ENCODE assay signal across 1 fruit fly cellular context in genomic region chr3L:3785002-3785661, dm6.
A peak's percentile ranks its signal among the peaks of the same experiment; 100 is the strongest.
TF ChIP-seq lines count a peak whose summit lies in the region.

No protein-coding gene starts in this region.

TF ChIP-seq in whole organism, embryonic, 481 proteins besides CTCF, POLR2A, EP300 and RAD21 (continued from another document and continues in another):
- TF ChIP-seq Sry-δ (GFP tag; optimal IDR thresholded peaks at IDR 0.05; lab: Kevin White, UChicago) (peak; percentile 57), toy (GFP tag; IDR thresholded peaks at IDR 0.05; lab: Robert Waterston, UW) (peak; percentile 64; the same call in 1 of the 2 replicates), al (GFP tag; IDR thresholded peaks at IDR 0.05; lab: Robert Waterston, UW) (peak; percentile 88), mirr (GFP tag; optimal IDR thresholded peaks at IDR 0.05; lab: Kevin White, UChicago) (no peak), Hsf (GFP tag; optimal IDR thresholded peaks at IDR 0.05; lab: Kevin White, UChicago) (peak; percentile 95), CG10431 (GFP tag; optimal IDR thresholded peaks at IDR 0.05; lab: Kevin White, UChicago) (no peak), CG10366 (GFP tag; IDR thresholded peaks at IDR 0.05; lab: Robert Waterston, UW) (peak; percentile 96), wor (GFP tag; IDR thresholded peaks at IDR 0.05; lab: Robert Waterston, UW) (peak; percentile 94), CG10654 (GFP tag; optimal IDR thresholded peaks at IDR 0.05; lab: Kevin White, UChicago) (peak; percentile 88), crol (GFP tag; IDR thresholded peaks at IDR 0.05; lab: Robert Waterston, UW) (peak; percentile 80), ac (GFP tag; optimal IDR thresholded peaks at IDR 0.05; lab: Kevin White, UChicago) (peak; percentile 94), Nf-YA (GFP tag; IDR thresholded peaks at IDR 0.05; lab: Robert Waterston, UW) (peak; percentile 91), chn (GFP tag; optimal IDR thresholded peaks at IDR 0.05; lab: Kevin White, UChicago) (peak; percentile 98), CG34224 (GFP tag; IDR thresholded peaks at IDR 0.05; lab: Robert Waterston, UW; ENCODE audit: partially characterized antibody) (no peak), prd (optimal IDR thresholded peaks at IDR 0.05; lab: Kevin White, UChicago) (no peak), prd (GFP tag; IDR thresholded peaks at IDR 0.05; lab: Robert Waterston, UW) (peak; percentile 99), Oaz (GFP tag; IDR thresholded peaks at IDR 0.05; lab: Robert Waterston, UW) (peak; percentile 93), Fer1 (GFP tag; optimal IDR thresholded peaks at IDR 0.05; lab: Kevin White, UChicago) (peak; percentile 80), CG6689 (GFP tag; IDR thresholded peaks at IDR 0.05; lab: Robert Waterston, UW) (peak; percentile 97), CG1832 (GFP tag; optimal IDR thresholded peaks at IDR 0.05; lab: Kevin White, UChicago) (peak; percentile 80), CG2202 (tag; optimal IDR thresholded peaks at IDR 0.05; lab: Kevin White, UChicago) (peak; percentile 86), MESR4 (GFP tag; optimal IDR thresholded peaks at IDR 0.05; lab: Kevin White, UChicago) (peak; percentile 58), CG7357 (GFP tag; IDR thresholded peaks at IDR 0.05; lab: Robert Waterston, UW) (peak; percentile 90), Kr (GFP tag; optimal IDR thresholded peaks at IDR 0.05; lab: Kevin White, UChicago) (peak; percentile 70), ranshi (GFP tag; IDR thresholded peaks at IDR 0.05; lab: Robert Waterston, UW) (peak; percentile 95), Poxn (GFP tag; IDR thresholded peaks at IDR 0.05; lab: Robert Waterston, UW) (peak; percentile 78), Dad (GFP tag; optimal IDR thresholded peaks at IDR 0.05; lab: Kevin White, UChicago) (peak; percentile 90), C15 (GFP tag; IDR thresholded peaks at IDR 0.05; lab: Robert Waterston, UW) (peak; percentile 89), sqz (GFP tag; optimal IDR thresholded peaks at IDR 0.05; lab: Kevin White, UChicago) (peak; percentile 4), CG1603 (tag; optimal IDR thresholded peaks at IDR 0.05; lab: Kevin White, UChicago) (peak; percentile 98), bcd (GFP tag; optimal IDR thresholded peaks at IDR 0.05; lab: Kevin White, UChicago) (peak; percentile 91), bab2 (GFP tag; optimal IDR thresholded peaks at IDR 0.05; lab: Kevin White, UChicago) (peak; percentile 90), Nf-YC (tag; optimal IDR thresholded peaks at IDR 0.05; lab: Kevin White, UChicago) (no peak), CG8388 (GFP tag; optimal IDR thresholded peaks at IDR 0.05; lab: Kevin White, UChicago) (peak; percentile 91), CG6813 (GFP tag; optimal IDR thresholded peaks at IDR 0.05; lab: Kevin White, UChicago) (peak; percentile 87), nerfin-2 (GFP tag; IDR thresholded peaks at IDR 0.05; lab: Robert Waterston, UW; ENCODE audit: partially characterized antibody) (no peak), h (optimal IDR thresholded peaks at IDR 0.05; lab: Kevin White, UChicago) (no peak), sc (optimal IDR thresholded peaks at IDR 0.05; lab: Kevin White, UChicago) (no peak), sc (GFP tag; optimal IDR thresholded peaks at IDR 0.05; lab: Kevin White, UChicago) (peak; percentile 93), Deaf1 (tag; optimal IDR thresholded peaks at IDR 0.05; lab: Kevin White, UChicago) (peak; percentile 49), NFAT (GFP tag; IDR thresholded peaks at IDR 0.05; lab: Robert Waterston, UW) (peak; percentile 86), Hmr (GFP tag; optimal IDR thresholded peaks at IDR 0.05; lab: Kevin White, UChicago) (peak; percentile 93), CG7928 (GFP tag; optimal IDR thresholded peaks at IDR 0.05; lab: Kevin White, UChicago) (peak; percentile 39), dmrt99B (tag; optimal IDR thresholded peaks at IDR 0.05; lab: Kevin White, UChicago) (peak; percentile 94), CG3847 (GFP tag; IDR thresholded peaks at IDR 0.05; lab: Robert Waterston, UW) (peak; percentile 87), lov (optimal IDR thresholded peaks at IDR 0.05; lab: Kevin White, UChicago) (no peak), lov (GFP tag; IDR thresholded peaks at IDR 0.05; lab: Robert Waterston, UW) (peak; percentile 95), Antp (GFP tag; optimal IDR thresholded peaks at IDR 0.05; lab: Kevin White, UChicago) (peak; percentile 98), E2f1 (GFP tag; IDR thresholded peaks at IDR 0.05; lab: Robert Waterston, UW) (peak; percentile 96), ase (GFP tag; IDR thresholded peaks at IDR 0.05; lab: Robert Waterston, UW) (peak; percentile 97), CG7556 (GFP tag; optimal IDR thresholded peaks at IDR 0.05; lab: Kevin White, UChicago) (peak; percentile 91), ro (GFP tag; IDR thresholded peaks at IDR 0.05; lab: Robert Waterston, UW) (peak; percentile 89), NC2β (GFP tag; optimal IDR thresholded peaks at IDR 0.05; lab: Kevin White, UChicago) (peak; percentile 96), Hr39 (optimal IDR thresholded peaks at IDR 0.05; lab: Kevin White, UChicago) (no peak), Max (GFP tag; optimal IDR thresholded peaks at IDR 0.05; lab: Kevin White, UChicago) (peak; percentile 85), CG9932 (GFP tag; IDR thresholded peaks at IDR 0.05; lab: Robert Waterston, UW) (peak; percentile 76), sob (GFP tag; IDR thresholded peaks at IDR 0.05; lab: Robert Waterston, UW) (peak; percentile 94), gfzf (GFP tag; optimal IDR thresholded peaks at IDR 0.05; lab: Kevin White, UChicago) (no peak), CG6854 (GFP tag; optimal IDR thresholded peaks at IDR 0.05; lab: Kevin White, UChicago) (peak; percentile 68), Opbp (GFP tag; IDR thresholded peaks at IDR 0.05; lab: Robert Waterston, UW; ENCODE audit: partially characterized antibody) (peak; percentile 27; the same call in 2 of the 3 replicates), gce (GFP tag; IDR thresholded peaks at IDR 0.05; lab: Robert Waterston, UW) (peak; percentile 96), gcm2 (GFP tag; optimal IDR thresholded peaks at IDR 0.05; lab: Kevin White, UChicago) (peak; percentile 92), tup (GFP tag; optimal IDR thresholded peaks at IDR 0.05; lab: Kevin White, UChicago) (peak; percentile 88), CG5953 (GFP tag; IDR thresholded peaks at IDR 0.05; lab: Robert Waterston, UW) (peak; percentile 95), Hr51 (GFP tag; optimal IDR thresholded peaks at IDR 0.05; lab: Kevin White, UChicago) (peak; percentile 91 to 96), grn (GFP tag; optimal IDR thresholded peaks at IDR 0.05; lab: Kevin White, UChicago) (peak; percentile 56), CG7839 (tag; optimal IDR thresholded peaks at IDR 0.05; lab: Kevin White, UChicago) (peak; percentile 91), CG33213 (GFP tag; optimal IDR thresholded peaks at IDR 0.05; lab: Kevin White, UChicago) (peak; percentile 84), z (GFP tag; IDR thresholded peaks at IDR 0.05; lab: Robert Waterston, UW) (peak; percentile 67; the same call in 1 of the 3 replicates), da (GFP tag; optimal IDR thresholded peaks at IDR 0.05; lab: Kevin White, UChicago) (peak; percentile 97), CG9876 (GFP tag; optimal IDR thresholded peaks at IDR 0.05; lab: Kevin White, UChicago) (peak; percentile 92), jumu (GFP tag; optimal IDR thresholded peaks at IDR 0.05; lab: Kevin White, UChicago) (peak; percentile 96), lab (GFP tag; optimal IDR thresholded peaks at IDR 0.05; lab: Kevin White, UChicago) (peak; percentile 92), tll (GFP tag; optimal IDR thresholded peaks at IDR 0.05; lab: Kevin White, UChicago) (peak in 1 of 2 experiments; percentile 58), CG1529 (GFP tag; optimal IDR thresholded peaks at IDR 0.05; lab: Kevin White, UChicago) (peak; percentile 92), Drgx (GFP tag; IDR thresholded peaks at IDR 0.05; lab: Robert Waterston, UW) (peak; percentile 99), wek (GFP tag; optimal IDR thresholded peaks at IDR 0.05; lab: Kevin White, UChicago) (peak; percentile 87), CG6791 (GFP tag; IDR thresholded peaks at IDR 0.05; lab: Robert Waterston, UW; ENCODE audit: partially characterized antibody) (peak; percentile 21; the same call in 1 of the 3 replicates), CG11085 (GFP tag; IDR thresholded peaks at IDR 0.05; lab: Robert Waterston, UW) (peak; percentile 88), CG7987 (GFP tag; optimal IDR thresholded peaks at IDR 0.05; lab: Kevin White, UChicago) (peak; percentile 58), Awh (GFP tag; IDR thresholded peaks at IDR 0.05; lab: Robert Waterston, UW) (peak; percentile 97), Chrac-16 (GFP tag; optimal IDR thresholded peaks at IDR 0.05; lab: Kevin White, UChicago) (peak; percentile 96), Dip3 (GFP tag; optimal IDR thresholded peaks at IDR 0.05; lab: Kevin White, UChicago) (peak; percentile 86), B-H1 (GFP tag; IDR thresholded peaks at IDR 0.05; lab: Robert Waterston, UW) (peak; percentile 96), pzg (GFP tag; optimal IDR thresholded peaks at IDR 0.05; lab: Kevin White, UChicago) (no peak), CG34376 (GFP tag; optimal IDR thresholded peaks at IDR 0.05; lab: Kevin White, UChicago) (no peak), Fer2 (tag; optimal IDR thresholded peaks at IDR 0.05; lab: Kevin White, UChicago) (no peak), Spps (tag; optimal IDR thresholded peaks at IDR 0.05; lab: Kevin White, UChicago) (peak; percentile 71), CG3281 (GFP tag; optimal IDR thresholded peaks at IDR 0.05; lab: Kevin White, UChicago) (peak; percentile 64), CG13424 (tag; optimal IDR thresholded peaks at IDR 0.05; lab: Kevin White, UChicago) (peak; percentile 89), CG11560 (tag; IDR thresholded peaks at IDR 0.05; lab: Robert Waterston, UW) (peak; percentile 86), gro (GFP tag; optimal IDR thresholded peaks at IDR 0.05; lab: Kevin White, UChicago) (peak; percentile 63), eve (GFP tag; optimal IDR thresholded peaks at IDR 0.05; lab: Kevin White, UChicago) (peak; percentile 96), Xbp1 (GFP tag; optimal IDR thresholded peaks at IDR 0.05; lab: Kevin White, UChicago) (peak; percentile 96), emc (GFP tag; optimal IDR thresholded peaks at IDR 0.05; lab: Kevin White, UChicago) (peak; percentile 84), CG17186 (GFP tag; optimal IDR thresholded peaks at IDR 0.05; lab: Kevin White, UChicago) (peak; percentile 68), CG5245 (GFP tag; optimal IDR thresholded peaks at IDR 0.05; lab: Kevin White, UChicago) (peak; percentile 92), D19B (GFP tag; optimal IDR thresholded peaks at IDR 0.05; lab: Kevin White, UChicago) (peak; percentile 59), Dek (tag; optimal IDR thresholded peaks at IDR 0.05; lab: Kevin White, UChicago) (peak; percentile 84), ken (GFP tag; IDR thresholded peaks at IDR 0.05; lab: Robert Waterston, UW) (peak; percentile 96), H2.0 (GFP tag; IDR thresholded peaks at IDR 0.05; lab: Robert Waterston, UW) (peak; percentile 96), seq (GFP tag; IDR thresholded peaks at IDR 0.05; lab: Robert Waterston, UW) (peak; percentile 97), Ada2b (GFP tag; IDR thresholded peaks at IDR 0.05; lab: Robert Waterston, UW) (peak; percentile 96), sim (GFP tag; IDR thresholded peaks at IDR 0.05; lab: Robert Waterston, UW) (peak; percentile 94), CG12104 (GFP tag; optimal IDR thresholded peaks at IDR 0.05; lab: Kevin White, UChicago) (peak; percentile 57), inv (GFP tag; IDR thresholded peaks at IDR 0.05; lab: Robert Waterston, UW; ENCODE audit: partially characterized antibody) (no peak), B-H2 (GFP tag; optimal IDR thresholded peaks at IDR 0.05; lab: Kevin White, UChicago) (no peak), CG16779 (GFP tag; IDR thresholded peaks at IDR 0.05; lab: Robert Waterston, UW) (peak; percentile 81), sr (GFP tag; IDR thresholded peaks at IDR 0.05; lab: Robert Waterston, UW) (peak; percentile 87), Hr78 (GFP tag; optimal IDR thresholded peaks at IDR 0.05; lab: Kevin White, UChicago) (peak in 1 of 2 experiments; percentile 64), Mes4 (GFP tag; optimal IDR thresholded peaks at IDR 0.05; lab: Kevin White, UChicago) (peak; percentile 95), CkIIα-i1 (GFP tag; IDR thresholded peaks at IDR 0.05; lab: Robert Waterston, UW) (peak; percentile 89), otp (GFP tag; IDR thresholded peaks at IDR 0.05; lab: Robert Waterston, UW) (peak; percentile 97), bigmax (GFP tag; optimal IDR thresholded peaks at IDR 0.05; lab: Kevin White, UChicago) (no peak), Sox102F (GFP tag; optimal IDR thresholded peaks at IDR 0.05; lab: Kevin White, UChicago) (peak; percentile 97), lmd (GFP tag; IDR thresholded peaks at IDR 0.05; lab: Robert Waterston, UW) (peak; percentile 97), fd64A (GFP tag; optimal IDR thresholded peaks at IDR 0.05; lab: Kevin White, UChicago) (peak; percentile 67), Blimp-1 (GFP tag; optimal IDR thresholded peaks at IDR 0.05; lab: Kevin White, UChicago) (peak; percentile 87), dimm (GFP tag; IDR thresholded peaks at IDR 0.05; lab: Robert Waterston, UW) (peak; percentile 94), Gsc (GFP tag; IDR thresholded peaks at IDR 0.05; lab: Robert Waterston, UW) (peak; percentile 92), CG9727 (GFP tag; optimal IDR thresholded peaks at IDR 0.05; lab: Kevin White, UChicago) (peak; percentile 92), Eip74EF (GFP tag; optimal IDR thresholded peaks at IDR 0.05; lab: Kevin White, UChicago) (peak in 1 of 2 experiments; percentile 69), CG8478 (optimal IDR thresholded peaks at IDR 0.05; lab: Kevin White, UChicago) (peak; percentile 75), CG11456 (GFP tag; IDR thresholded peaks at IDR 0.05; lab: Robert Waterston, UW) (peak; percentile 93), mld (GFP tag; IDR thresholded peaks at IDR 0.05; lab: Robert Waterston, UW; ENCODE audit: partially characterized antibody) (no peak), CG10267 (tag; optimal IDR thresholded peaks at IDR 0.05; lab: Kevin White, UChicago) (peak; percentile 77), YL-1 (GFP tag; optimal IDR thresholded peaks at IDR 0.05; lab: Kevin White, UChicago) (peak; percentile 52), CG17568 (GFP tag; optimal IDR thresholded peaks at IDR 0.05; lab: Kevin White, UChicago) (peak; percentile 88), CG9437 (GFP tag; optimal IDR thresholded peaks at IDR 0.05; lab: Kevin White, UChicago) (peak; percentile 79), CG7372 (GFP tag; IDR thresholded peaks at IDR 0.05; lab: Robert Waterston, UW) (peak; percentile 91), lola (GFP tag; optimal IDR thresholded peaks at IDR 0.05; lab: Kevin White, UChicago) (peak in 2 of 3 experiments; percentile 2 to 89), Sin3A (optimal IDR thresholded peaks at IDR 0.05; lab: Kevin White, UChicago) (no peak), tx (GFP tag; optimal IDR thresholded peaks at IDR 0.05; lab: Kevin White, UChicago) (peak; percentile 93)
